Worm (Caenorhabditis elegans) whole organism, L4/young adult: ENCODE results near the gene efn-2.

ENCODE experiments used
- dao-5 ChIP-seq: sonication (generic microtip); optimal IDR thresholded peaks from 2 replicates; lab custom pipeline; 2016; ENCODE audit warnings: missing genotype, missing genetic modification characterization, moderate library complexity, missing compliant biosample characterization
- him-1 ChIP-seq: sonication (generic microtip); optimal IDR thresholded peaks from 2 replicates; lab custom pipeline; 2016; ENCODE audit warnings: missing genotype, missing genetic modification reagents, missing genetic modification characterization, missing compliant biosample characterization

ce11 chrIV:10589072-10589471 lies 12.9 kb downstream of the efn-2 start, which contains the start of gene C43F9.4:
- no peak for TF ChIP-seq him-1
- no peak for TF ChIP-seq dao-5 (tag; lab: Kevin White, UChicago)
